Worm (Caenorhabditis elegans) whole organism, mixed stage, embryonic: ENCODE data around the gene bus-2.

ENCODE experiments used
- M03D4.4 ChIP-seq: sonication (generic microtip); optimal IDR thresholded peaks from 2 replicates; lab custom pipeline; 2017; ENCODE audit warnings: mild to moderate bottlenecking, missing genetic modification characterization, missing compliant biosample characterization
- blmp-1 ChIP-seq: fragments of 150-350 bp; optimal IDR thresholded peaks from 2 replicates; lab custom pipeline; 2014; ENCODE audit warnings: missing biosample characterization, missing genetic modification characterization
- lin-13 ChIP-seq: fragments of 150-350 bp; optimal IDR thresholded peaks from 2 replicates; lab custom pipeline; 2014; ENCODE audit warnings: missing biosample characterization, missing genetic modification characterization
- lsy-2 ChIP-seq: fragments of 150-350 bp; optimal IDR thresholded peaks from 2 replicates; lab custom pipeline; 2014; ENCODE audit warnings: missing biosample characterization, missing genetic modification characterization
- mep-1 ChIP-seq: fragments of 150-350 bp; optimal IDR thresholded peaks from 2 replicates; lab custom pipeline; 2017; ENCODE audit warnings: missing biosample characterization, missing genetic modification reagents, missing genetic modification characterization, inconsistent platforms
- nhr-12 ChIP-seq: fragments of 150-350 bp; optimal IDR thresholded peaks from 2 replicates; lab custom pipeline; 2014; ENCODE audit warnings: missing biosample characterization, missing genetic modification characterization
- nhr-237 ChIP-seq: fragments of 150-350 bp; optimal IDR thresholded peaks from 2 replicates; lab custom pipeline; 2014; ENCODE audit warnings: missing biosample characterization, missing genetic modification characterization
- nhr-76 ChIP-seq: sonication (generic microtip); optimal IDR thresholded peaks from 2 replicates; lab custom pipeline; 2017; ENCODE audit warnings: missing biosample characterization, missing genetic modification characterization
- unc-39 ChIP-seq: fragments of 150-350 bp; optimal IDR thresholded peaks from 2 replicates; lab custom pipeline; 2014; ENCODE audit warnings: missing biosample characterization, missing genetic modification characterization

- no peak for TF ChIP-seq nhr-237 (tag; lab: Kevin White, UChicago)
- TF ChIP-seq nhr-12: no peak
- TF ChIP-seq lsy-2 (tag; lab: Kevin White, UChicago): no peak
- TF ChIP-seq nhr-76 (tag; lab: Kevin White, UChicago): no peak
- no peak for TF ChIP-seq mep-1 (tag; lab: Kevin White, UChicago)
- TF ChIP-seq lin-13 (tag; lab: Kevin White, UChicago): no peak
- TF ChIP-seq unc-39 (tag; lab: Kevin White, UChicago): no peak
- no peak for TF ChIP-seq M03D4.4 (tag; lab: Kevin White, UChicago)
- no peak for TF ChIP-seq blmp-1 (tag; lab: Kevin White, UChicago)
Observed at ce11 chrIV:1676926-1677325, 22.8 kb upstream of the bus-2 start.
